Worm (Caenorhabditis elegans) whole organism, L4 larva: ENCODE data around the gene suca-1.
A peak's percentile ranks its signal among the peaks of the same experiment; 100 is the strongest.

Source experiments
- F10B5.3 ChIP-seq: sonication (generic microtip); optimal IDR thresholded peaks from 2 replicates; lab custom pipeline; 2016; ENCODE audit warnings: mild to moderate bottlenecking, missing genetic modification characterization, missing compliant biosample characterization
- F44E2.7 ChIP-seq: fragments of 200-800 bp; sonication (Bioruptor generic); IDR thresholded peaks from 2 replicates; pipeline ENCODE4 v2.1.2; 2022; ENCODE audit warnings: missing genetic modification characterization, missing compliant biosample characterization
- T20F7.1 ChIP-seq: fragments of 200-800 bp; sonication (Bioruptor generic); optimal IDR thresholded peaks from 2 replicates; lab custom pipeline; 2018; ENCODE audit warnings: mild to moderate bottlenecking, missing genetic modification characterization, missing compliant biosample characterization
- ZK546.5 ChIP-seq, 2 experiments: sonication (generic microtip); optimal IDR thresholded peaks; 2 replicates each; lab custom pipeline; 2017; ENCODE audit warnings: missing biosample characterization in 2 of 2, missing genetic modification characterization in 2 of 2
- aha-1 ChIP-seq: fragments of 150-350 bp; peaks from one replicate; lab custom pipeline; 2014; ENCODE audit warnings: missing biosample characterization, missing genetic modification characterization
- ceh-28 ChIP-seq: fragments of 150-350 bp; optimal IDR thresholded peaks from 2 replicates; lab custom pipeline; 2014; ENCODE audit warnings: missing biosample characterization, missing genetic modification reagents, missing genetic modification characterization
- cey-2 ChIP-seq: sonication (generic microtip); optimal IDR thresholded peaks from 3 replicates; lab custom pipeline; 2017; ENCODE audit warnings: missing genetic modification characterization, mild to moderate bottlenecking, missing compliant biosample characterization, antibody characterized with exemption, borderline replicate concordance; ENCODE audit not compliant: insufficient read depth
- daf-16 ChIP-seq, 3 experiments: sonication (generic microtip); optimal IDR thresholded peaks; 2 replicates each; lab custom pipeline; 2016 to 2017; ENCODE audit warnings: missing genetic modification characterization in 3 of 3, missing genetic modification reagents in 3 of 3, mild to moderate bottlenecking in 2 of 3, missing compliant biosample characterization in 2 of 3, missing biosample characterization in 1 of 3, moderate library complexity in 1 of 3
- dmd-6 ChIP-seq: fragments of 200-800 bp; sonication (Bioruptor generic); IDR thresholded peaks from 2 replicates; pipeline ENCODE4 v1.3.6; 2022; ENCODE audit warnings: missing genetic modification reagents, missing genetic modification characterization, missing compliant biosample characterization
- dmd-9 ChIP-seq: fragments of 200-800 bp; sonication (Bioruptor generic); IDR thresholded peaks from 2 replicates; pipeline ENCODE4 v1.3.6; 2022; ENCODE audit warnings: missing genetic modification reagents, missing genetic modification characterization, missing compliant biosample characterization
- dpl-1 ChIP-seq: fragments of 150-350 bp; optimal IDR thresholded peaks from 2 replicates; lab custom pipeline; 2014; ENCODE audit warnings: missing biosample characterization, missing genetic modification reagents, missing genetic modification characterization
- duxl-1 ChIP-seq: sonication (generic microtip); optimal IDR thresholded peaks from 2 replicates; lab custom pipeline; 2016; ENCODE audit warnings: mild to moderate bottlenecking, missing genetic modification characterization, moderate library complexity, missing compliant biosample characterization; ENCODE audit not compliant: poor library complexity
- dve-1 ChIP-seq: sonication (generic microtip); optimal IDR thresholded peaks from 2 replicates; lab custom pipeline; 2017; ENCODE audit warnings: antibody characterized with exemption, mild to moderate bottlenecking, missing genetic modification characterization, missing compliant biosample characterization; ENCODE audit not compliant: insufficient read depth
- fkh-10 ChIP-seq: fragments of 150-350 bp; optimal IDR thresholded peaks from 2 replicates; lab custom pipeline; 2014; ENCODE audit warnings: missing biosample characterization, missing genetic modification reagents, missing genetic modification characterization
- gei-8 ChIP-seq: fragments of 200-800 bp; sonication (Bioruptor generic); optimal IDR thresholded peaks from 2 replicates; lab custom pipeline; 2018; ENCODE audit warnings: mild to moderate bottlenecking, missing genetic modification characterization, missing compliant biosample characterization
- hlh-11 ChIP-seq: fragments of 200-800 bp; sonication (Bioruptor generic); optimal IDR thresholded peaks from 2 replicates; lab custom pipeline; 2018; ENCODE audit warnings: mild to moderate bottlenecking, missing genetic modification characterization, missing compliant biosample characterization
- hlh-30 ChIP-seq: sonication (generic microtip); optimal IDR thresholded peaks from 2 replicates; lab custom pipeline; 2017; ENCODE audit warnings: antibody characterized with exemption, mild to moderate bottlenecking, missing genetic modification characterization, missing compliant biosample characterization; ENCODE audit not compliant: insufficient read depth
- lim-7 ChIP-seq: fragments of 200-800 bp; sonication (Bioruptor generic); IDR thresholded peaks from 2 replicates; pipeline ENCODE4 v1.3.6; 2022; ENCODE audit warnings: missing genetic modification characterization, missing compliant biosample characterization
- lsy-2 ChIP-seq, 2 experiments: fragments of 150-350 bp in 1 of 2; sonication (generic microtip) in 1 of 2; optimal IDR thresholded peaks; 2 replicates each; lab custom pipeline; 2014 to 2017; ENCODE audit warnings: missing biosample characterization in 2 of 2, missing genetic modification characterization in 2 of 2
- mxl-2 ChIP-seq: fragments of 200-800 bp; sonication (Bioruptor generic); conservative IDR thresholded peaks from 2 replicates; pipeline ENCODE4 v1.3.6; 2022; ENCODE audit warnings: missing genetic modification reagents, missing genetic modification characterization, missing compliant biosample characterization
- nhr-28 ChIP-seq: fragments of 150-350 bp; optimal IDR thresholded peaks from 2 replicates; lab custom pipeline; 2014; ENCODE audit warnings: missing biosample characterization, missing genetic modification characterization
- nhr-6 ChIP-seq: fragments of 150-350 bp; optimal IDR thresholded peaks from 2 replicates; lab custom pipeline; 2014; ENCODE audit warnings: missing biosample characterization, missing genetic modification characterization
- php-3 ChIP-seq: fragments of 200-800 bp; sonication (Bioruptor generic); IDR thresholded peaks from 2 replicates; pipeline ENCODE4 v1.3.6; 2022; ENCODE audit warnings: missing genetic modification reagents, missing genetic modification characterization, missing compliant biosample characterization
- pqm-1 ChIP-seq: sonication (generic microtip); optimal IDR thresholded peaks from 2 replicates; lab custom pipeline; 2017; ENCODE audit warnings: missing biosample characterization, missing genetic modification characterization
- set-16 ChIP-seq: fragments of 200-800 bp; sonication (Bioruptor generic); IDR thresholded peaks from 2 replicates; pipeline ENCODE4 v1.3.6; 2022; ENCODE audit warnings: missing genetic modification reagents, missing genetic modification characterization, missing compliant biosample characterization
- snpc-4 ChIP-seq: fragments of 150-350 bp; optimal IDR thresholded peaks from 2 replicates; lab custom pipeline; 2014; ENCODE audit warnings: missing biosample characterization, missing genetic modification characterization
- spr-1 ChIP-seq: sonication (generic microtip); optimal IDR thresholded peaks from 2 replicates; lab custom pipeline; 2016; ENCODE audit warnings: mild to moderate bottlenecking, missing genetic modification characterization, missing compliant biosample characterization
- spr-3 ChIP-seq: fragments of 200-800 bp; sonication (Bioruptor generic); optimal IDR thresholded peaks from 2 replicates; lab custom pipeline; 2018; ENCODE audit warnings: mild to moderate bottlenecking, missing genetic modification characterization, missing compliant biosample characterization
- tag-97 ChIP-seq: fragments of 200-800 bp; sonication (Bioruptor generic); IDR thresholded peaks from 2 replicates; pipeline ENCODE4 v1.3.6; 2022; ENCODE audit warnings: missing genetic modification characterization, missing compliant biosample characterization
- tra-1 ChIP-seq: fragments of 200-800 bp; sonication (Bioruptor generic); IDR thresholded peaks from 2 replicates; pipeline ENCODE4 v1.3.6; 2022; ENCODE audit warnings: missing genetic modification reagents, missing genetic modification characterization, missing compliant biosample characterization
- unc-62 ChIP-seq, 3 experiments: fragments of 150-350 bp in 1 of 3; sonication (generic microtip); optimal IDR thresholded peaks in 2 of 3; peaks in 1 of 3; 1 replicate in 1 of 3; 2 replicates in 2 of 3; lab custom pipeline; 2014 to 2017; ENCODE audit warnings: missing biosample characterization in 3 of 3, missing genetic modification characterization in 3 of 3, missing genetic modification reagents in 3 of 3, missing genotype in 1 of 3
- zfp-3 ChIP-seq: fragments of 200-800 bp; sonication (Bioruptor generic); conservative IDR thresholded peaks from 2 replicates; pipeline ENCODE4 v1.3.6; 2022; ENCODE audit warnings: missing genetic modification reagents, missing genetic modification characterization, missing compliant biosample characterization

Gene suca-1

DNA sequence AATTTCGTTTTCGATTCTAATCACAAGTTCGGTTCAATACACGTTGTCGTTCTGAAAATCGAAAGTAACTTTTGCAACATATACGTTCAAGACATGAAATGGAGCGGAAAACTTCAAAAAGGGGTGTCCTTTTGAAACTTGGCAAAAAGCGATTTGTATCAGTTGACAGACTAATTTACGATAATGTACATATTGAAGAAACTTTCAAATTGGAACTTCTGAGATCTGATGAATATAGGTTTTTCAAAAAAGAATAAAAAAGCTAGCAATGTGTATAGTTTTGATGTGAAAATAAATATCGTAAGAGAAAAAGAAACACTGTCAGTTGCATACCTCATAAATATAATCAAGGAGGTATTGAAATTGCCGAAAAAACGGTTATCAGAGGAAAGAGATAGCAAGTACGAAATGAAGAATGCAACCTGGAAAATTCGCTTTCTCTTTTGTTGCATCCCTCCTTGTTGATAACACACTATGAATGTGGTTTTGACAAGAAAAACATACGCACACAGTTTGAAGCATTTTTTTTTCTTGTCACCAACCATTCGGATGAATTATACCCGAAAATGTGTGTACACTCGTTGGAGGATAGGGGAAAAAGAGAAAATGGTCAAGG lies 29.1 kb upstream of the suca-1 start, which contains the start of gene dgn-1:
Gene dgn-1 (minus strand): TSS at position 51 of the 616 bp plus-strand sequence.
- TF ChIP-seq lsy-2 (tag; optimal IDR thresholded peaks at IDR 0.05; lab: Kevin White, UChicago): no peak
- 0 out of 2 replicates have a peak, but pooled peaks have one; percentile 12 for TF ChIP-seq dmd-6
- TF ChIP-seq lim-7 (GFP tag; lab: Robert Waterston, UW): no peak
- TF ChIP-seq hlh-11 (tag; lab: Kevin White, UChicago): peak; percentile 27
- no peak for TF ChIP-seq nhr-6
- no peak for TF ChIP-seq gei-8 (GFP tag; lab: Kevin White, UChicago)
- TF ChIP-seq pqm-1 (tag; lab: Kevin White, UChicago): peak; percentile 30
- no peak for TF ChIP-seq F10B5.3
- TF ChIP-seq aha-1: peak; percentile 47
- TF ChIP-seq fkh-10 (GFP tag; lab: Kevin White, UChicago): no peak
- TF ChIP-seq nhr-28 (tag; lab: Kevin White, UChicago): peak; percentile 42

ce11 chrX:10927136-10927535 lies 27.2 kb upstream of the suca-1 start:
- TF ChIP-seq mxl-2 (GFP tag; lab: Robert Waterston, UW): no peak
- TF ChIP-seq spr-3: no peak
- no peak for TF ChIP-seq ZK546.5 (tag; optimal IDR thresholded peaks at IDR 0.05; lab: Kevin White, UChicago)
- no peak for TF ChIP-seq dmd-9 (GFP tag; lab: Robert Waterston, UW)
- no peak for TF ChIP-seq dmd-6
- no peak for TF ChIP-seq tra-1 (GFP tag; lab: Robert Waterston, UW)
- no peak for TF ChIP-seq snpc-4 (tag; lab: Kevin White, UChicago)
- no peak for TF ChIP-seq T20F7.1 (GFP tag; lab: Kevin White, UChicago)
- no peak for TF ChIP-seq F44E2.7 (GFP tag; lab: Robert Waterston, UW)
- no peak for TF ChIP-seq cey-2 (tag; lab: Kevin White, UChicago)
- no peak for TF ChIP-seq spr-1 (tag; lab: Kevin White, UChicago)

ce11 chrX:10924031-10924430 lies 24.1 kb upstream of the suca-1 start:
- no peak for TF ChIP-seq dpl-1 (GFP tag; lab: Kevin White, UChicago)
- TF ChIP-seq unc-62 (GFP tag; optimal IDR thresholded peaks at IDR 0.05 in 1 of 2; lab: Kevin White, UChicago): peak in 1 of 2 experiments; percentile 95
- TF ChIP-seq unc-62 (tag; optimal IDR thresholded peaks at IDR 0.05; lab: Kevin White, UChicago): no peak

- TF ChIP-seq tag-97 (GFP tag; lab: Robert Waterston, UW) (no peak), zfp-3 (GFP tag; lab: Robert Waterston, UW) (no peak), unc-62 (GFP tag; optimal IDR thresholded peaks at IDR 0.05 in 1 of 2; lab: Kevin White, UChicago) (no peak), unc-62 (tag; optimal IDR thresholded peaks at IDR 0.05; lab: Kevin White, UChicago) (no peak), php-3 (no peak), set-16 (GFP tag; lab: Robert Waterston, UW) (no peak), ceh-28 (tag; lab: Kevin White, UChicago) (no peak), dmd-9 (GFP tag; lab: Robert Waterston, UW) (no peak), duxl-1 (tag; lab: Kevin White, UChicago) (no peak), daf-16 (GFP tag; optimal IDR thresholded peaks at IDR 0.05; lab: Kevin White, UChicago) (no peak), daf-16 (tag; optimal IDR thresholded peaks at IDR 0.05; lab: Kevin White, UChicago) (no peak)
These were observed 19.7 kb upstream of the suca-1 start, which contains the start of gene nstp-9 for ce11 chrX:10919613-10920012. Gene nstp-9, minus strand, starts transcription at chrX:10919713.

DNA sequence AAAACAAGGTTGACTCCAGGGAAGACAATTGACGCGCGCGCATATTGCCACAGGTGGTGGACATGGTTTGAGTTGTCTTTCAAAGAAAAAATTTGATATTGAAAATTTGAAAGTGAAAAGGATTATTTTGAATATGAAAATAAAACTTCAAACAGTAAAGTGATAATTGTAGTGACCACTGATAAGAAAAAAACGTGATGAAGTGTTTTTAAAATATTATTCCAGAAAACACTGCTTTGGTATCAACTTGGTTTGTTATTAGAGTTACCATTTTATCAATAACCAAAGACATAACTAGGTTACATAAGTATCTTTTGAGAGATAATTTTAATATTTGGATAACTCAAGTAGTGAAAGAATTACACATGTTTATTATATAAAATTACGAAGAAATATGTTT lies 16.3 kb upstream of the suca-1 start:
- TF ChIP-seq spr-1 (tag; lab: Kevin White, UChicago) (no peak), daf-16 (GFP tag; optimal IDR thresholded peaks at IDR 0.05; lab: Kevin White, UChicago) (no peak), daf-16 (tag; optimal IDR thresholded peaks at IDR 0.05; lab: Kevin White, UChicago) (peak; percentile 95), nhr-28 (tag; lab: Kevin White, UChicago) (peak; percentile 45), hlh-30 (tag; lab: Kevin White, UChicago) (no peak), hlh-11 (tag; lab: Kevin White, UChicago) (peak; percentile 29), dve-1 (peak; percentile 72)
